Worm (Caenorhabditis elegans) whole organism, young adult: ENCODE data around the gene D1086.12.
"Not testable (repeated sequence)": the region's sequence is repeated elsewhere in the genome, so short reads cannot be mapped to it uniquely, and the experiment has no call there.

ENCODE experiments used
- die-1 ChIP-seq: sonication (generic microtip); optimal IDR thresholded peaks from 2 replicates; lab custom pipeline; 2016; ENCODE audit warnings: missing genotype, mild to moderate bottlenecking, missing genetic modification characterization, missing compliant biosample characterization
- dpff-1 ChIP-seq: sonication (generic microtip); optimal IDR thresholded peaks from 2 replicates; lab custom pipeline; 2017; ENCODE audit warnings: mild to moderate bottlenecking, missing genetic modification characterization, missing compliant biosample characterization
- dpl-1 ChIP-seq: fragments of 150-350 bp; optimal IDR thresholded peaks from 2 replicates; lab custom pipeline; 2014; ENCODE audit warnings: missing biosample characterization, missing genetic modification reagents, missing genetic modification characterization
- efl-1 ChIP-seq: fragments of 150-350 bp; optimal IDR thresholded peaks from 2 replicates; lab custom pipeline; 2014; ENCODE audit warnings: missing biosample characterization, missing genetic modification reagents, missing genetic modification characterization
- ets-4 ChIP-seq: fragments of 200-800 bp; sonication (Bioruptor generic); optimal IDR thresholded peaks from 2 replicates; lab custom pipeline; 2018; ENCODE audit warnings: mild to moderate bottlenecking, missing genetic modification characterization, missing compliant biosample characterization
- him-1 ChIP-seq: sonication (generic microtip); optimal IDR thresholded peaks from 2 replicates; lab custom pipeline; 2016; ENCODE audit warnings: missing genotype, missing genetic modification reagents, missing genetic modification characterization, missing compliant biosample characterization
- lir-1 ChIP-seq: fragments of 200-800 bp; sonication (Bioruptor generic); conservative IDR thresholded peaks from 2 replicates; pipeline ENCODE4 v1.3.6; 2022; ENCODE audit warnings: missing genetic modification reagents, missing genetic modification characterization, missing compliant biosample characterization
- nfya-1 ChIP-seq: sonication (generic microtip); optimal IDR thresholded peaks from 2 replicates; lab custom pipeline; 2017; ENCODE audit warnings: antibody characterized with exemption, missing compliant biosample characterization, missing genetic modification characterization, borderline replicate concordance; ENCODE audit not compliant: insufficient read depth

DNA sequence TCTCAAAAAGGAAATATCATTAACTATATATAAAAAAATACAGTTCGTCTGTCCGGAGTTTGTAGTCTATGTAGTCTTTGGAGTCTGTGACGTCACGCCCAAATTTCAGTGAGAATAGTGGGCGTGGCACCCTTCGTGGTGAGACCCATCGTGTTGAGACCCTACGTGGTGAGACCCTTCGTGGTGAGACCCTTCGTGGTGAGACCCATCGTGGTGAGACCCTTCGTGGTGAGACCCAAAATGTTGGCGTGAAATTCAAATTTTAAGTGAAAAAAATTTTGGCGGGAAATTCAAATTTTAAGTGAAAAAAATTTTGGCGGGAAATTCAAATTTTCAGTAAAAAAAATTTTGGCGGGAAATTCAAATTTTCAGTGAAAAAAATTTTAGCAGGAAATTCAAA is 23.2 kb downstream of the D1086.12 start:
- not testable (repeated sequence) for TF ChIP-seq dpl-1 (GFP tag; lab: Kevin White, UChicago); ets-4 (GFP tag; lab: Kevin White, UChicago); lir-1 (GFP tag; lab: Robert Waterston, UW); nfya-1 (tag; lab: Kevin White, UChicago); him-1; dpff-1 (tag; lab: Kevin White, UChicago); efl-1 (GFP tag; lab: Kevin White, UChicago); die-1 (tag; lab: Kevin White, UChicago)
